Fruit fly (Drosophila melanogaster): ENCODE results near the gene CG42264.
A peak's percentile ranks its signal among the peaks of the same experiment; 100 is the strongest.

CG42264 gene

DNA sequence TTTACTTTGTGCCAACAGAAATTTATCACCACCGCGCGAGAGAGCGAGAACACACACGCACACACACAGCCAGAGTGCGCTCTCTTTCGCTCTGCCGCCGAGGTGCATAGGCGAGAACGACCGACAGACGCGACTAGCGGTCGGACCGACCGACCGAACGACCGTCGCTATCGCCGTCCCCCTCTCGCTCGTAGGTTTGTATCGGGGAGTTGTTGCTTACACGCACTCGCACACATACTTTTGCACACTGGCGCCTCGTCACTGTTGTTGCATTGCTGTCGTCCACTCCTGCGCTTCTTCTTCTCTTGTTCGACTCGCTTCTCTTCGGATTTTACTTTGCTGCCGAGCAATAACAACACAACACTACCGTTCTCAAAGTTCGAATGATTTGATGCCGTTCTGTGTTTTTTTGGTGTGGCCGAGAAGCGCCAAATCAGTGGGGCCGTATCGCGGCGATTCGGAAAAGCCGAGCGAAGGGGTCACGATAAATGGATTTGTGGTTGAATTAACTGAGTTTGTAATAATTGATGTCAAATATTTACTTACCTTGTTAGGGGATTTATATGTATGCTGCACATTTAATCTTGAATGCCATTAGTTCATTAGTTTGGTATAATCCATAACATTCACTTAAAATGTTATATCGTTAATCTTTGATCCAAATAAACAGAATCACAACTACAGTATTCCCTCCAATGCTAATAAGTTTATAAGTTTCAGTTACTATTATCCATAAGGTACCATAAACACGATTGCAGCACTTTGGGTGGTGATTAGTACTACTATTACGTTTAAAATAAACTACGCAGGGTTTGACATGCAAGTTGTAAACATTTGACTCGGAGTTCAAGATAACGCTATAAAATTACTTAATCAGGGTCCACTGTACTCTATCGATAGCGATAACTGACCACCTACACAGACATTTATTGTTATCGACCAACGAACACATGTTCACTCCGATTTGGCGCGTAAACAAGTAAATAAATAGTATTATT lies 29.3 kb downstream of the CG42264 start, which contains the start of the genes IntS6 and Rtel1 (continued):
- peak; percentile 87 for TF ChIP-seq H2.0 (GFP tag; IDR thresholded peaks at IDR 0.05)
- TF ChIP-seq run (tag; optimal IDR thresholded peaks at IDR 0.05) = peak; percentile 69
- TF ChIP-seq Hmx (GFP tag; optimal IDR thresholded peaks at IDR 0.05) = peak; percentile 82
- peak; percentile 93 for TF ChIP-seq CG32532 (GFP tag; IDR thresholded peaks at IDR 0.05)
- TF ChIP-seq CG10462 (GFP tag; optimal IDR thresholded peaks at IDR 0.05) = peak; percentile 67
- no peak for TF ChIP-seq CG34224 (GFP tag; IDR thresholded peaks at IDR 0.05; ENCODE audit: partially characterized antibody)
- TF ChIP-seq ttk (GFP tag; IDR thresholded peaks at IDR 0.05) = peak; percentile 87
- peak; percentile 89 for TF ChIP-seq esg (GFP tag; conservative IDR thresholded peaks at IDR 0.05)
- peak; percentile 91 for TF ChIP-seq CG8924 (tag; optimal IDR thresholded peaks at IDR 0.05)
- peak; percentile 88 for TF ChIP-seq CG1233 (GFP tag; optimal IDR thresholded peaks at IDR 0.05)
- TF ChIP-seq gce (GFP tag; IDR thresholded peaks at IDR 0.05) = peak; percentile 76; the same call in 1 of the 3 replicates
- peak; percentile 66 for TF ChIP-seq Asciz (GFP tag; optimal IDR thresholded peaks at IDR 0.05)
- TF ChIP-seq CG2889 (GFP tag; IDR thresholded peaks at IDR 0.05) = peak; percentile 74
- TF ChIP-seq BEAF-32 (GFP tag; optimal IDR thresholded peaks at IDR 0.05) = peak; percentile 58
- TF ChIP-seq Gsc (GFP tag; IDR thresholded peaks at IDR 0.05) = peak; percentile 72
- TF ChIP-seq org-1 (GFP tag; optimal IDR thresholded peaks at IDR 0.05) = peak; percentile 71
- TF ChIP-seq shn (GFP tag; optimal IDR thresholded peaks at IDR 0.05) = peak; percentile 92
- TF ChIP-seq NC2α (GFP tag; optimal IDR thresholded peaks at IDR 0.05) = peak; percentile 65
- TF ChIP-seq CG43689 (GFP tag; IDR thresholded peaks at IDR 0.05) = peak; percentile 56; the same call in 1 of the 2 replicates
- TF ChIP-seq bsh (GFP tag; optimal IDR thresholded peaks at IDR 0.05) = peak; percentile 51 to 87
- peak; percentile 68; the same call in 2 of the 3 replicates for TF ChIP-seq H15 (GFP tag; IDR thresholded peaks at IDR 0.05)
- TF ChIP-seq CG6854 (GFP tag; optimal IDR thresholded peaks at IDR 0.05) = peak; percentile 57
- TF ChIP-seq E2f1 (GFP tag; IDR thresholded peaks at IDR 0.05) = peak; percentile 91
- TF ChIP-seq Hmr (GFP tag; optimal IDR thresholded peaks at IDR 0.05) = peak; percentile 86
- peak; percentile 75 for TF ChIP-seq Bdp1 (GFP tag; optimal IDR thresholded peaks at IDR 0.05)
- peak; percentile 93 for TF ChIP-seq bab2 (GFP tag; optimal IDR thresholded peaks at IDR 0.05)
- TF ChIP-seq CG10543 (GFP tag; optimal IDR thresholded peaks at IDR 0.05) = peak; percentile 90
- TF ChIP-seq Aef1 (GFP tag; IDR thresholded peaks at IDR 0.05) = peak; percentile 90
- TF ChIP-seq slou (GFP tag; optimal IDR thresholded peaks at IDR 0.05) = peak; percentile 79
- TF ChIP-seq Nf-YB (GFP tag; optimal IDR thresholded peaks at IDR 0.05) = peak; percentile 66
- TF ChIP-seq CG7271 (tag; optimal IDR thresholded peaks at IDR 0.05) = peak; percentile 52
- TF ChIP-seq CG11695 (GFP tag; IDR thresholded peaks at IDR 0.05) = peak; percentile 90
- peak; percentile 70 for TF ChIP-seq CG30020 (tag; optimal IDR thresholded peaks at IDR 0.05)
- peak; percentile 88 for TF ChIP-seq Drgx (GFP tag; IDR thresholded peaks at IDR 0.05)
- peak; percentile 93 for TF ChIP-seq CG7786 (GFP tag; optimal IDR thresholded peaks at IDR 0.05)
- TF ChIP-seq ci (GFP tag; IDR thresholded peaks at IDR 0.05) = peak; percentile 88
- TF ChIP-seq exex (tag; optimal IDR thresholded peaks at IDR 0.05) = peak; percentile 73
- TF ChIP-seq zfh2 (GFP tag; optimal IDR thresholded peaks at IDR 0.05) = peak; percentile 95
- peak; percentile 70 for TF ChIP-seq p53 (GFP tag; optimal IDR thresholded peaks at IDR 0.05)
- TF ChIP-seq kah (GFP tag; optimal IDR thresholded peaks at IDR 0.05) = peak; percentile 57
- TF ChIP-seq CG13424 (tag; optimal IDR thresholded peaks at IDR 0.05) = peak; percentile 91
- TF ChIP-seq CG11093 (GFP tag; IDR thresholded peaks at IDR 0.05) = peak; percentile 89
- peak; percentile 71 for TF ChIP-seq kay (GFP tag; optimal IDR thresholded peaks at IDR 0.05)
- peak; percentile 92 for TF ChIP-seq gfzf (GFP tag; optimal IDR thresholded peaks at IDR 0.05)
- TF ChIP-seq CG2875 (GFP tag; optimal IDR thresholded peaks at IDR 0.05) = peak; percentile 67
- TF ChIP-seq CG9609 (GFP tag; optimal IDR thresholded peaks at IDR 0.05) = peak; percentile 91
- peak; percentile 88 for TF ChIP-seq CG11456 (GFP tag; IDR thresholded peaks at IDR 0.05)
- TF ChIP-seq CG6683 (GFP tag; optimal IDR thresholded peaks at IDR 0.05) = peak; percentile 23
